Worm (Caenorhabditis elegans) whole organism, young adult: ENCODE data around the gene R12B2.2.

Experiments used
- B0336.3 ChIP-seq: fragments of 200-800 bp; sonication (Bioruptor generic); IDR thresholded peaks from 2 replicates; pipeline ENCODE4 v1.3.6; 2022; ENCODE audit warnings: missing genetic modification characterization, missing compliant biosample characterization
- C06A6.2 ChIP-seq: fragments of 200-800 bp; sonication (Bioruptor generic); conservative IDR thresholded peaks from 2 replicates; pipeline ENCODE4 v1.3.6; 2022; ENCODE audit warnings: missing genetic modification characterization, missing compliant biosample characterization
- F23B12.7 ChIP-seq: sonication (generic microtip); optimal IDR thresholded peaks from 2 replicates; lab custom pipeline; 2017; ENCODE audit warnings: missing genetic modification characterization, mild to moderate bottlenecking, missing compliant biosample characterization, antibody characterized with exemption, moderate library complexity; ENCODE audit not compliant: insufficient read depth
- F33H1.4 ChIP-seq: fragments of 200-800 bp; sonication (Bioruptor generic); IDR thresholded peaks from 2 replicates; pipeline ENCODE4 v1.3.6; 2022; ENCODE audit warnings: missing genetic modification reagents, missing genetic modification characterization, missing compliant biosample characterization
- F57C9.4 ChIP-seq: sonication (generic microtip); optimal IDR thresholded peaks from 2 replicates; lab custom pipeline; 2017; ENCODE audit warnings: mild to moderate bottlenecking, missing genetic modification characterization, missing compliant biosample characterization
- K12H6.12 ChIP-seq: fragments of 200-800 bp; sonication (Bioruptor generic); optimal IDR thresholded peaks from 2 replicates; lab custom pipeline; 2018; ENCODE audit warnings: mild to moderate bottlenecking, missing genetic modification characterization, missing compliant biosample characterization
- T07F8.4 ChIP-seq: sonication (generic microtip); optimal IDR thresholded peaks from 2 replicates; lab custom pipeline; 2016; ENCODE audit warnings: mild to moderate bottlenecking, missing genetic modification characterization, moderate library complexity, missing compliant biosample characterization
- Y79H2A.3 ChIP-seq: fragments of 200-800 bp; sonication (Bioruptor generic); conservative IDR thresholded peaks from 2 replicates; pipeline ENCODE4 v1.3.6; 2022; ENCODE audit warnings: missing genetic modification reagents, missing genetic modification characterization, missing compliant biosample characterization
- Y95B8A.8 ChIP-seq: fragments of 200-800 bp; sonication (Bioruptor generic); IDR thresholded peaks from 2 replicates; pipeline ENCODE4 v1.3.6; 2022; ENCODE audit warnings: missing genetic modification reagents, missing genetic modification characterization, missing compliant biosample characterization
- akir-1 ChIP-seq: fragments of 200-800 bp; sonication (Bioruptor generic); optimal IDR thresholded peaks from 2 replicates; lab custom pipeline; 2018; ENCODE audit warnings: mild to moderate bottlenecking, missing genetic modification characterization, moderate library complexity, missing compliant biosample characterization
- aptf-2 ChIP-seq: fragments of 200-800 bp; sonication (Bioruptor generic); conservative IDR thresholded peaks from 2 replicates; pipeline ENCODE4 v1.3.6; 2022; ENCODE audit warnings: missing genetic modification reagents, missing genetic modification characterization, missing compliant biosample characterization
- attf-5 ChIP-seq: fragments of 200-800 bp; sonication (Bioruptor generic); optimal IDR thresholded peaks from 2 replicates; lab custom pipeline; 2018; ENCODE audit warnings: mild to moderate bottlenecking, missing genetic modification characterization, missing compliant biosample characterization
- bed-2 ChIP-seq: fragments of 200-800 bp; sonication (Bioruptor generic); IDR thresholded peaks from 2 replicates; pipeline ENCODE4 v1.3.6; 2022; ENCODE audit warnings: missing genetic modification reagents, missing genetic modification characterization, missing compliant biosample characterization
- cebp-1 ChIP-seq, 2 experiments: fragments of 200-800 bp in 1 of 2; sonication (Bioruptor generic) in 1 of 2; sonication (generic microtip) in 1 of 2; IDR thresholded peaks in 1 of 2; optimal IDR thresholded peaks in 1 of 2; 2 replicates each; pipeline versions ENCODE4 v1.3.6 to Lab custom; 2017 to 2022; ENCODE audit warnings: missing compliant biosample characterization in 2 of 2, missing genetic modification characterization in 2 of 2, mild to moderate bottlenecking in 1 of 2, missing genetic modification reagents in 1 of 2, moderate library complexity in 1 of 2
- ceh-27 ChIP-seq: fragments of 200-800 bp; sonication (Bioruptor generic); optimal IDR thresholded peaks from 2 replicates; lab custom pipeline; 2018; ENCODE audit warnings: mild to moderate bottlenecking, missing genetic modification characterization, moderate library complexity, missing compliant biosample characterization
- dox-1 ChIP-seq: fragments of 200-800 bp; sonication (Bioruptor generic); IDR thresholded peaks from 2 replicates; pipeline ENCODE4 v1.3.6; 2022; ENCODE audit warnings: missing genetic modification reagents, missing genetic modification characterization, missing compliant biosample characterization
- hmg-1.2 ChIP-seq: fragments of 200-800 bp; sonication (Bioruptor generic); IDR thresholded peaks from 2 replicates; pipeline ENCODE4 v1.3.6; 2022; ENCODE audit warnings: missing genetic modification reagents, missing genetic modification characterization, missing compliant biosample characterization
- let-607 ChIP-seq, 2 experiments: fragments of 200-800 bp in 1 of 2; sonication (Bioruptor generic) in 1 of 2; sonication (generic microtip) in 1 of 2; optimal IDR thresholded peaks; 2 replicates each; lab custom pipeline; 2016 to 2018; ENCODE audit warnings: mild to moderate bottlenecking in 2 of 2, missing compliant biosample characterization in 2 of 2, missing genetic modification characterization in 2 of 2, moderate library complexity in 2 of 2, missing genotype in 1 of 2
- lin-26 ChIP-seq: fragments of 200-800 bp; sonication (Bioruptor generic); IDR thresholded peaks from 2 replicates; pipeline ENCODE4 v1.3.6; 2022; ENCODE audit warnings: missing genetic modification reagents, missing genetic modification characterization, missing compliant biosample characterization
- lin-35 ChIP-seq, 3 experiments: fragments of 150-350 bp in 2 of 3; sonication (generic microtip) in 1 of 3; optimal IDR thresholded peaks; 2 replicates each; lab custom pipeline; 2014 to 2018; ENCODE audit warnings: missing biosample characterization in 3 of 3, missing genetic modification characterization in 3 of 3, missing genetic modification reagents in 3 of 3
- lin-40 ChIP-seq: sonication (generic microtip); optimal IDR thresholded peaks from 2 replicates; lab custom pipeline; 2016; ENCODE audit warnings: missing genetic modification characterization, mild to moderate bottlenecking, missing compliant biosample characterization, missing genotype, missing genetic modification reagents
- madf-6 ChIP-seq: fragments of 200-800 bp; sonication (Bioruptor generic); IDR thresholded peaks from 2 replicates; pipeline ENCODE4 v1.3.6; 2022; ENCODE audit warnings: missing genetic modification reagents, missing genetic modification characterization, missing compliant biosample characterization
- nfyb-1 ChIP-seq: fragments of 200-800 bp; sonication (Bioruptor generic); IDR thresholded peaks from 2 replicates; pipeline ENCODE4 v1.3.6; 2022; ENCODE audit warnings: missing genetic modification reagents, missing genetic modification characterization, missing compliant biosample characterization
- nhr-120 ChIP-seq: fragments of 200-800 bp; sonication (Bioruptor generic); IDR thresholded peaks from 2 replicates; pipeline ENCODE4 v1.3.6; 2022; ENCODE audit warnings: missing genetic modification characterization, missing compliant biosample characterization
- nhr-80 ChIP-seq: sonication (generic microtip); optimal IDR thresholded peaks from 2 replicates; lab custom pipeline; 2016; ENCODE audit warnings: missing genetic modification characterization, missing compliant biosample characterization
- nhr-90 ChIP-seq: sonication (generic microtip); optimal IDR thresholded peaks from 2 replicates; lab custom pipeline; 2016; ENCODE audit warnings: missing genotype, mild to moderate bottlenecking, missing genetic modification characterization, missing compliant biosample characterization
- pbrm-1 ChIP-seq: fragments of 200-800 bp; sonication (Bioruptor generic); IDR thresholded peaks from 2 replicates; pipeline ENCODE4 v1.3.6; 2022; ENCODE audit warnings: missing genetic modification reagents, missing genetic modification characterization, missing compliant biosample characterization
- snpc-4 ChIP-seq, 5 experiments: fragments of 150-350 bp in 1 of 5; sonication (generic microtip) in 4 of 5; optimal IDR thresholded peaks; 2 replicates each; lab custom pipeline; 2014 to 2018; ENCODE audit warnings: missing genetic modification characterization in 5 of 5, missing biosample characterization in 3 of 5, antibody characterized with exemption in 2 of 5, mild to moderate bottlenecking in 2 of 5, missing compliant biosample characterization in 2 of 5, missing genotype in 2 of 5, moderate library complexity in 2 of 5, missing genetic modification reagents in 1 of 5
- somi-1 ChIP-seq: fragments of 200-800 bp; sonication (Bioruptor generic); optimal IDR thresholded peaks from 2 replicates; lab custom pipeline; 2018; ENCODE audit warnings: mild to moderate bottlenecking, missing genetic modification characterization, missing compliant biosample characterization
- tbp1 ChIP-seq: fragments of 200-800 bp; sonication (Bioruptor generic); optimal IDR thresholded peaks from 2 replicates; lab custom pipeline; 2018; ENCODE audit warnings: mild to moderate bottlenecking, missing genetic modification characterization, missing compliant biosample characterization
- tbx-9 ChIP-seq: sonication (generic microtip); optimal IDR thresholded peaks from 2 replicates; lab custom pipeline; 2016; ENCODE audit warnings: borderline replicate concordance, missing genetic modification characterization, inconsistent platforms, missing compliant biosample characterization
- unc-130 ChIP-seq: sonication (generic microtip); optimal IDR thresholded peaks from 2 replicates; lab custom pipeline; 2016; ENCODE audit warnings: missing genetic modification reagents, missing genetic modification characterization, missing compliant biosample characterization
- zfh-2 ChIP-seq: fragments of 200-800 bp; sonication (Bioruptor generic); conservative IDR thresholded peaks from 2 replicates; pipeline ENCODE4 v1.3.6; 2022; ENCODE audit warnings: missing genetic modification reagents, missing genetic modification characterization, missing compliant biosample characterization
- ztf-22 ChIP-seq: fragments of 200-800 bp; sonication (Bioruptor generic); optimal IDR thresholded peaks from 2 replicates; lab custom pipeline; 2018; ENCODE audit warnings: mild to moderate bottlenecking, missing genetic modification characterization, moderate library complexity, missing compliant biosample characterization
- ztf-28 ChIP-seq: fragments of 200-800 bp; sonication (Bioruptor generic); IDR thresholded peaks from 2 replicates; pipeline ENCODE4 v1.3.6; 2022; ENCODE audit warnings: missing genetic modification reagents, missing genetic modification characterization, missing compliant biosample characterization

R12B2.2 gene

ce11 chrIII:5840815-5841573 lies 34.2 kb downstream of the R12B2.2 start:
- TF ChIP-seq F23B12.7 (tag; lab: Kevin White, UChicago) (no peak), nhr-80 (tag; lab: Kevin White, UChicago) (peak; percentile 21), Y95B8A.8 (GFP tag; lab: Robert Waterston, UW) (peak; percentile 13; the same call in 1 of the 2 replicates)

- peak; percentile 25 for TF ChIP-seq tbp1 (GFP tag; lab: Kevin White, UChicago)
- TF ChIP-seq nhr-90 (tag; lab: Kevin White, UChicago), result no peak
- no peak for TF ChIP-seq cebp-1 (GFP tag; IDR thresholded peaks at IDR 0.05; lab: Robert Waterston, UW)
- peak; percentile 57 for TF ChIP-seq cebp-1 (tag; optimal IDR thresholded peaks at IDR 0.05; lab: Kevin White, UChicago)
- TF ChIP-seq Y79H2A.3 (GFP tag; lab: Robert Waterston, UW), result no peak
- peak; percentile 59; the same call in 1 of the 2 replicates for TF ChIP-seq zfh-2 (GFP tag; lab: Robert Waterston, UW)
- TF ChIP-seq hmg-1.2 (GFP tag; lab: Robert Waterston, UW), result peak; percentile 19; the same call in 1 of the 2 replicates
- TF ChIP-seq aptf-2 (GFP tag; lab: Robert Waterston, UW), result no peak
- no peak for TF ChIP-seq lin-26 (GFP tag; lab: Robert Waterston, UW)
- TF ChIP-seq akir-1, result no peak
- no peak for TF ChIP-seq F33H1.4 (GFP tag; lab: Robert Waterston, UW)
- TF ChIP-seq somi-1 (GFP tag; lab: Kevin White, UChicago), result peak; percentile 13
- TF ChIP-seq dox-1 (GFP tag; lab: Robert Waterston, UW), result peak; percentile 36; the same call in 1 of the 2 replicates
- TF ChIP-seq madf-6, result no peak
- TF ChIP-seq nfyb-1 (GFP tag; lab: Robert Waterston, UW), result peak; percentile 21; the same call in 1 of the 2 replicates
Measured at ce11 chrIII:5841676-5842075, 34.9 kb downstream of the R12B2.2 start.

DNA sequence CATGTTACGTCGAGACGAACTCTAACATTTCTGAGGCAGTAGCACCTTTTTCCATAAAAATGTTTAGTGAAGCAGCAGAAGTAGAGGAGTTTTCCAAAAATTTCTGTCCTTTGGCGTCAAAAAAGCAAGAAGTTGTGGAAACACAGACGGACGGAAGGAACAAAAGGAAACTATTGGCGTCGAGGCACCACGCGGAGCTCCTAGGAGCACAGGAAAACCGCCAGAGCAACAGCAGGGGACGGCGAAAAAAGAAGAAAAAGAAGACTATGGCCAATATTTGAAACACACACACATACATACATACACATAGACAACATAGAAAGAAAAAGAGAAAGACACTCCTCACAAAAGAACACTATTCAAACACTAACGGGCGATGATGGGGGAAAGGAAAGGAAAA lies 36.1 kb downstream of the R12B2.2 start:
- TF ChIP-seq zfh-2 (GFP tag; lab: Robert Waterston, UW), result 0 out of 2 replicates have a peak, but pooled peaks have one; percentile 8
- no peak for TF ChIP-seq ztf-28 (GFP tag; lab: Robert Waterston, UW)
- TF ChIP-seq unc-130 (GFP tag; lab: Kevin White, UChicago), result no peak
- TF ChIP-seq cebp-1 (GFP tag; IDR thresholded peaks at IDR 0.05; lab: Robert Waterston, UW), result no peak
- TF ChIP-seq cebp-1 (tag; optimal IDR thresholded peaks at IDR 0.05; lab: Kevin White, UChicago), result peak; percentile 10
- TF ChIP-seq B0336.3 (GFP tag; lab: Robert Waterston, UW), result no peak
- TF ChIP-seq let-607 (tag; optimal IDR thresholded peaks at IDR 0.05; lab: Kevin White, UChicago), result no peak
- no peak for TF ChIP-seq ceh-27 (GFP tag; lab: Kevin White, UChicago)
- TF ChIP-seq lin-26 (GFP tag; lab: Robert Waterston, UW), result no peak
- no peak for TF ChIP-seq nhr-120 (GFP tag; lab: Robert Waterston, UW)

DNA sequence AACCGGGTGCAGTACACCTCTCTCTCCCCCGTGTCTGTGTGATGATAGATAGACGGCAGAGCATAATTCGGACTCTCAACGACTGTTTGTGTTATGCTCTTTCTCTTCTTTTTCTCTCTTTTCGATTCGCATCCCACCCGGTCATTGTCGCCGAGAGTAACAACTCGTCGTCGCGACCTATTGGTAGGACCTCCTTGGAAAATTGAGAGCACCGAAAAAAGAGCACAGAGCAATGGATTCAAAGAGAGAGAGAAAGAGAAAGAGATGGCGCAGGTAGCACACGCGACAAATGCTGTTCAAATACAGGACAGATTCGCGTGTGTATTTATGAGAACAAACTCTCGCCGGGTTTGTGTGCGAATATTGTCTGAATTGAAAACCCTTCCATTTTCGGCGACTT lies 36.8 kb downstream of the R12B2.2 start:
- TF ChIP-seq ztf-22 (GFP tag; lab: Kevin White, UChicago) (no peak), F57C9.4 (tag; lab: Kevin White, UChicago) (no peak), nhr-90 (tag; lab: Kevin White, UChicago) (no peak), tbx-9 (tag; lab: Kevin White, UChicago) (no peak), zfh-2 (GFP tag; lab: Robert Waterston, UW) (peak; percentile 39; the same call in 1 of the 2 replicates), ztf-28 (GFP tag; lab: Robert Waterston, UW) (no peak), attf-5 (GFP tag; lab: Kevin White, UChicago) (no peak)
- TF ChIP-seq, all 124 proteins: peak for 1

DNA sequence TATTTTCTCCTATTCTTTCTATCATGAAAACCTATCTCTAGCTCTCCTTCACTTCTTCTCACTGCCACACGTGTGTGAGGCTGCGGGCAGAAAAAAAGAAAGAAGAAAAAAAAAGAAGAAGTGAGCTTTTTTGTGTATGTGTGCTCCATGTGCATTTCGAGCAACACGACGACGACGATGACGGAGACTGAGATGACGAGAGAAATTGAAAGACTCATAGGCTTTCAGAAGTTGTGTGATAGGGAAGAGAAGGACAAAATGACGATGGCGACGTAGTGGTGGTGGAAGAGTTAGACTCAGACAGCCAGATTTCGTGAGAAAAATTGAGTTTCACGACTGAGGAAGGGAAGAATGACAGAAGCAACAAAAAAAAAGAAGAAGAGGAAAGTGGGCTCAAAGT lies 38.7 kb downstream of the R12B2.2 start:
- TF ChIP-seq somi-1 (GFP tag; lab: Kevin White, UChicago) (peak; percentile 19), lin-40 (tag; lab: Kevin White, UChicago) (peak; percentile 59), K12H6.12 (peak; percentile 67), attf-5 (GFP tag; lab: Kevin White, UChicago) (peak; percentile 24), zfh-2 (GFP tag; lab: Robert Waterston, UW) (peak; percentile 72), C06A6.2 (GFP tag; lab: Robert Waterston, UW) (no peak), T07F8.4 (tag; lab: Kevin White, UChicago) (no peak), lin-35 (GFP tag; optimal IDR thresholded peaks at IDR 0.05; lab: Kevin White, UChicago) (peak in 1 of 3 experiments; percentile 63), hmg-1.2 (GFP tag; lab: Robert Waterston, UW) (peak; percentile 45; the same call in 1 of the 2 replicates), pbrm-1 (0 out of 2 replicates have a peak, but pooled peaks have one; percentile 17), lin-26 (GFP tag; lab: Robert Waterston, UW) (no peak), cebp-1 (GFP tag; IDR thresholded peaks at IDR 0.05; lab: Robert Waterston, UW) (no peak), cebp-1 (tag; optimal IDR thresholded peaks at IDR 0.05; lab: Kevin White, UChicago) (peak; percentile 59), snpc-4 (GFP tag; optimal IDR thresholded peaks at IDR 0.05; lab: Kevin White, UChicago) (no peak), snpc-4 (tag; optimal IDR thresholded peaks at IDR 0.05; lab: Kevin White, UChicago) (peak in 1 of 4 experiments; percentile 16), bed-2 (GFP tag; lab: Robert Waterston, UW) (no peak), F57C9.4 (tag; lab: Kevin White, UChicago) (no peak)
